Fruit fly (Drosophila melanogaster): ENCODE results near the gene CG3226.

Gene CG3226

DNA sequence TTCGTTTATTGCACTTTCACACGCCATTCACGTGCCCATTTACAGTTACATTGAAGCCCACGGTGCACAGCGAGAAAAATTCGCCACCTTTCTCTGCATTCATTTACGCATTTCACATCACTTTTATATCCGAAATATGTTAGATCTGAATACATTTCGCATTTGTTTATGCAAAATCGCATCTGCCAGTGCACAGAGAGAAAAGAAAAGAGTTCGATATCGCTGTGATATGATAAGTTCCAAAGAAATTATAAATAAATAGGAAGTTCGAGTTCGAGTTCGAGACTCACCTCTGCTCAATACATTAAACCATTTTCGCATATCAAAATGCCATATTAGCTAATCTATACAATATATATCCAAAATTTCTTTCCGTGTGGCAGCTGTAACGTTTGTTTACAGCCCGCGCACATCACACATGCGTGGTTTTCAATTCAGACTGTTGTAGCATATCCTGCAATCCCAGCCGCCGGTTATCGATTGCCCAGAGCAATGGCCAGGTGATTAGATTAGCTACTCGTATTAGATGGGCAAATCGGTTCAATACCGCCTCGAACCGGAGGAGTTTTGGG lies 2.1 kb upstream of the CG3226 start (continued):
- TF ChIP-seq HHEX (GFP tag; optimal IDR thresholded peaks at IDR 0.05) (peak; percentile 88), chm (GFP tag; IDR thresholded peaks at IDR 0.05) (peak; percentile 62; the same call in 1 of the 2 replicates), HLH4C (GFP tag; IDR thresholded peaks at IDR 0.05; ENCODE audit: partially characterized antibody) (no peak), gro (GFP tag; optimal IDR thresholded peaks at IDR 0.05) (peak; percentile 87), gt (GFP tag; IDR thresholded peaks at IDR 0.05) (peak; percentile 40; the same call in 1 of the 2 replicates), cad (GFP tag; optimal IDR thresholded peaks at IDR 0.05) (no peak), sqz (GFP tag; optimal IDR thresholded peaks at IDR 0.05) (peak; percentile 56), ken (GFP tag; IDR thresholded peaks at IDR 0.05) (peak; percentile 57; the same call in 1 of the 3 replicates), CG4707 (GFP tag; optimal IDR thresholded peaks at IDR 0.05) (peak; percentile 45), chn (GFP tag; optimal IDR thresholded peaks at IDR 0.05) (peak; percentile 79), Fer1 (GFP tag; optimal IDR thresholded peaks at IDR 0.05) (peak; percentile 88), CG17829 (tag; optimal IDR thresholded peaks at IDR 0.05) (peak; percentile 85), kay (GFP tag; optimal IDR thresholded peaks at IDR 0.05) (peak; percentile 56), CG43689 (GFP tag; IDR thresholded peaks at IDR 0.05) (peak; percentile 63; the same call in 1 of the 2 replicates), CG10366 (GFP tag; IDR thresholded peaks at IDR 0.05) (peak; percentile 78), klu (GFP tag; IDR thresholded peaks at IDR 0.05) (peak; percentile 69), Myb (GFP tag; optimal IDR thresholded peaks at IDR 0.05) (peak; percentile 60), ash1 (GFP tag; optimal IDR thresholded peaks at IDR 0.05) (no peak), zen (tag; optimal IDR thresholded peaks at IDR 0.05) (peak; percentile 80), crc (GFP tag; optimal IDR thresholded peaks at IDR 0.05) (peak; percentile 78), GATAe (GFP tag; conservative IDR thresholded peaks at IDR 0.05) (no peak; the same call in 1 of the 2 replicates), CG32532 (GFP tag; IDR thresholded peaks at IDR 0.05) (peak; percentile 85), CG8388 (GFP tag; optimal IDR thresholded peaks at IDR 0.05) (peak; percentile 81), tll (GFP tag; optimal IDR thresholded peaks at IDR 0.05) (no peak), cwo (GFP tag; optimal IDR thresholded peaks at IDR 0.05) (peak; percentile 86), Tbp (GFP tag; optimal IDR thresholded peaks at IDR 0.05) (no peak), CG9215 (GFP tag; IDR thresholded peaks at IDR 0.05) (peak; percentile 73), Bgb (GFP tag; IDR thresholded peaks at IDR 0.05; ENCODE audit: partially characterized antibody) (no peak), bsh (GFP tag; optimal IDR thresholded peaks at IDR 0.05) (peak; percentile 73 to 75), fd102C (GFP tag; optimal IDR thresholded peaks at IDR 0.05) (peak; percentile 17), Scr (GFP tag; IDR thresholded peaks at IDR 0.05; ENCODE audit: partially characterized antibody) (no peak), Neu2 (GFP tag; optimal IDR thresholded peaks at IDR 0.05; ENCODE audit: borderline replicate concordance) (peak; percentile 20), CG11247 (GFP tag; IDR thresholded peaks at IDR 0.05) (peak; percentile 75), br (optimal IDR thresholded peaks at IDR 0.05) (no peak), Bteb2 (GFP tag; optimal IDR thresholded peaks at IDR 0.05) (peak; percentile 78), CG3847 (GFP tag; IDR thresholded peaks at IDR 0.05) (peak; percentile 74), CG12104 (GFP tag; optimal IDR thresholded peaks at IDR 0.05) (peak; percentile 86), disco-r (GFP tag; optimal IDR thresholded peaks at IDR 0.05) (peak; percentile 65), HLHmδ (GFP tag; optimal IDR thresholded peaks at IDR 0.05) (no peak), CG4820 (GFP tag; optimal IDR thresholded peaks at IDR 0.05) (peak; percentile 77), CG6854 (GFP tag; optimal IDR thresholded peaks at IDR 0.05) (peak; percentile 81), ewg (GFP tag; optimal IDR thresholded peaks at IDR 0.05) (peak; percentile 82), CG32767 (GFP tag; IDR thresholded peaks at IDR 0.05) (peak; percentile 68; the same call in 1 of the 2 replicates), stwl (tag; optimal IDR thresholded peaks at IDR 0.05) (no peak), slbo (GFP tag; IDR thresholded peaks at IDR 0.05) (peak; percentile 86), BtbVII (GFP tag; optimal IDR thresholded peaks at IDR 0.05) (peak; percentile 84), toy (GFP tag; IDR thresholded peaks at IDR 0.05) (0 out of 2 replicates have a peak, but pooled peaks have one; percentile 29), Camta (GFP tag; optimal IDR thresholded peaks at IDR 0.05) (peak; percentile 85), CG6175 (GFP tag; IDR thresholded peaks at IDR 0.05) (peak; percentile 49; the same call in 1 of the 3 replicates), CG3407 (GFP tag; optimal IDR thresholded peaks at IDR 0.05) (peak; percentile 50)

Measured in whole organism, embryonic.